Worm (Caenorhabditis elegans): ENCODE measurements around the gene mfsd-8.
A peak's percentile ranks its signal among the peaks of the same experiment; 100 is the strongest.

Gene mfsd-8

ce11 chrIII:3273141-3273540 lies 9.0 kb upstream of the mfsd-8 start:
- TF ChIP-seq egl-27 (tag; optimal IDR thresholded peaks at IDR 0.05) (no peak), nfya-1 (tag; optimal IDR thresholded peaks at IDR 0.05; ENCODE audit: insufficient read depth) (peak; percentile 50), lin-39 (tag; optimal IDR thresholded peaks at IDR 0.05) (peak; percentile 12), pha-4 (tag; optimal IDR thresholded peaks at IDR 0.05) (peak; percentile 24), egl-5 (tag; optimal IDR thresholded peaks at IDR 0.05) (no peak), nhr-25 (tag; optimal IDR thresholded peaks at IDR 0.05) (no peak), mdl-1 (tag; optimal IDR thresholded peaks at IDR 0.05) (no peak), nhr-23 (tag; optimal IDR thresholded peaks at IDR 0.05) (peak; percentile 20), elt-2 (tag; optimal IDR thresholded peaks at IDR 0.05) (no peak), nhr-76 (tag; optimal IDR thresholded peaks at IDR 0.05) (no peak), unc-62 (GFP tag; optimal IDR thresholded peaks at IDR 0.05) (no peak), ztf-4 (tag; optimal IDR thresholded peaks at IDR 0.05) (no peak), ceh-16 (tag; optimal IDR thresholded peaks at IDR 0.05) (no peak)

- TF ChIP-seq jun-1 (tag; optimal IDR thresholded peaks at IDR 0.05) (no peak), nhr-28 (tag; optimal IDR thresholded peaks at IDR 0.05) (no peak), tbx-2 (tag; optimal IDR thresholded peaks at IDR 0.05) (no peak), snpc-4 (tag; optimal IDR thresholded peaks at IDR 0.05) (no peak), fos-1 (tag; optimal IDR thresholded peaks at IDR 0.05) (no peak), nhr-25 (tag; optimal IDR thresholded peaks at IDR 0.05) (no peak), ceh-28 (tag; optimal IDR thresholded peaks at IDR 0.05) (no peak), daf-12 (tag; optimal IDR thresholded peaks at IDR 0.05) (no peak), ceh-16 (tag; optimal IDR thresholded peaks at IDR 0.05) (no peak), ceh-82 (tag; optimal IDR thresholded peaks at IDR 0.05) (no peak), mdl-1 (tag; optimal IDR thresholded peaks at IDR 0.05) (no peak), fkh-10 (GFP tag; optimal IDR thresholded peaks at IDR 0.05) (no peak), ama-1 (optimal IDR thresholded peaks at IDR 0.05) (no peak), lin-39 (tag; optimal IDR thresholded peaks at IDR 0.05) (no peak)
Observed at ce11 chrIII:3278610-3279009, 3.5 kb upstream of the mfsd-8 start, which contains the start of gene Y53G8AM.8. Y53G8AM.8 (minus strand) TSS chrIII:3278710.

- TF ChIP-seq nhr-43 (tag; optimal IDR thresholded peaks at IDR 0.05; ENCODE audit: poor library complexity, severe bottlenecking) (peak; percentile 73), fos-1 (tag; optimal IDR thresholded peaks at IDR 0.05) (no peak), jun-1 (tag; optimal IDR thresholded peaks at IDR 0.05) (peak; percentile 64), nhr-11 (tag; optimal IDR thresholded peaks at IDR 0.05) (peak; percentile 63), unc-39 (tag; optimal IDR thresholded peaks at IDR 0.05) (no peak), elt-2 (tag; optimal IDR thresholded peaks at IDR 0.05) (peak; percentile 61), skn-1 (tag; optimal IDR thresholded peaks at IDR 0.05) (peak; percentile 22), R02D3.7 (tag; optimal IDR thresholded peaks at IDR 0.05) (peak; percentile 54), nhr-76 (tag; optimal IDR thresholded peaks at IDR 0.05) (no peak), ceh-28 (tag; optimal IDR thresholded peaks at IDR 0.05) (peak; percentile 82), mdl-1 (tag; optimal IDR thresholded peaks at IDR 0.05) (no peak), elt-3 (tag; optimal IDR thresholded peaks at IDR 0.05) (no peak), nhr-25 (tag; optimal IDR thresholded peaks at IDR 0.05) (peak; percentile 90), lsy-12 (tag; optimal IDR thresholded peaks at IDR 0.05) (peak; percentile 29), mml-1 (tag; optimal IDR thresholded peaks at IDR 0.05) (no peak), lin-15B (tag; optimal IDR thresholded peaks at IDR 0.05) (peak; percentile 40), nhr-23 (tag; optimal IDR thresholded peaks at IDR 0.05) (peak; percentile 92), egl-5 (tag; optimal IDR thresholded peaks at IDR 0.05) (no peak), ceh-82 (tag; optimal IDR thresholded peaks at IDR 0.05) (peak; percentile 43), pha-4 (tag; optimal IDR thresholded peaks at IDR 0.05) (peak; percentile 87), nfya-1 (tag; optimal IDR thresholded peaks at IDR 0.05; ENCODE audit: insufficient read depth) (peak; percentile 78), hmg-11 (tag; optimal IDR thresholded peaks at IDR 0.05) (peak; percentile 77), fkh-2 (tag; optimal IDR thresholded peaks at IDR 0.05) (no peak), pqm-1 (tag; optimal IDR thresholded peaks at IDR 0.05) (peak; percentile 58), fkh-10 (GFP tag; optimal IDR thresholded peaks at IDR 0.05) (no peak)
Observed at ce11 chrIII:3279304-3279703, 2.8 kb upstream of the mfsd-8 start.

- TF ChIP-seq lin-15B (tag; optimal IDR thresholded peaks at IDR 0.05) (peak; percentile 3), ama-1 (optimal IDR thresholded peaks at IDR 0.05) (no peak), hmg-11 (tag; optimal IDR thresholded peaks at IDR 0.05) (peak; percentile 6), pha-4 (tag; optimal IDR thresholded peaks at IDR 0.05) (peak; percentile 46), nfya-1 (tag; optimal IDR thresholded peaks at IDR 0.05; ENCODE audit: insufficient read depth) (peak; percentile 44)
Observed at ce11 chrIII:3294283-3294793, 12.2 kb downstream of the mfsd-8 start, which contains the start of the genes Y53G8AR.8 and Y53G8AR.6. Y53G8AR.8 (minus strand) TSS chrIII:3294330. Y53G8AR.6 (plus strand) TSS chrIII:3294743.
